Worm (Caenorhabditis elegans) whole organism, L1 larva: ENCODE measurements around the gene scav-5.
A peak's percentile ranks its signal among the peaks of the same experiment; 100 is the strongest.

Experiments used
- blmp-1 ChIP-seq: fragments of 150-350 bp; optimal IDR thresholded peaks from 2 replicates; lab custom pipeline; 2014; ENCODE audit warnings: missing biosample characterization, missing genetic modification characterization
- ceh-8 ChIP-seq: fragments of 200-800 bp; sonication (Bioruptor generic); optimal IDR thresholded peaks from 2 replicates; lab custom pipeline; 2018; ENCODE audit warnings: mild to moderate bottlenecking, missing genetic modification characterization, moderate library complexity, missing compliant biosample characterization
- ceh-82 ChIP-seq, 3 experiments: fragments of 150-350 bp in 1 of 3; sonication (generic microtip) in 2 of 3; optimal IDR thresholded peaks; 2 replicates each; lab custom pipeline; 2014 to 2017; ENCODE audit warnings: missing biosample characterization in 3 of 3, missing genetic modification characterization in 3 of 3
- dpl-1 ChIP-seq, 3 experiments: fragments of 150-350 bp in 2 of 3; sonication (generic microtip) in 1 of 3; optimal IDR thresholded peaks; 2 replicates each; lab custom pipeline; 2014 to 2017; ENCODE audit warnings: missing biosample characterization in 3 of 3, missing genetic modification characterization in 3 of 3, missing genetic modification reagents in 3 of 3
- dsc-1 ChIP-seq: sonication (generic microtip); optimal IDR thresholded peaks from 2 replicates; lab custom pipeline; 2016; ENCODE audit warnings: mild to moderate bottlenecking, missing genetic modification characterization, missing compliant biosample characterization
- efl-1 ChIP-seq, 4 experiments: fragments of 150-350 bp; optimal IDR thresholded peaks in 3 of 4; peaks in 1 of 4; 1 replicate in 1 of 4; 2 replicates in 3 of 4; lab custom pipeline; 2014; ENCODE audit warnings: missing biosample characterization in 2 of 4, missing genetic modification characterization in 2 of 4, missing genetic modification reagents in 2 of 4
- egl-13 ChIP-seq: sonication (generic microtip); optimal IDR thresholded peaks from 2 replicates; lab custom pipeline; 2016; ENCODE audit warnings: missing genotype, missing genetic modification reagents, missing genetic modification characterization, missing compliant biosample characterization
- egl-27 ChIP-seq, 2 experiments: fragments of 150-350 bp in 1 of 2; sonication (generic microtip); optimal IDR thresholded peaks; 3 replicates each; lab custom pipeline; 2017 to 2018; ENCODE audit warnings: missing biosample characterization in 2 of 2, missing genetic modification characterization in 2 of 2, missing genetic modification reagents in 2 of 2
- elt-2 ChIP-seq: sonication (generic microtip); optimal IDR thresholded peaks from 2 replicates; lab custom pipeline; 2016; ENCODE audit warnings: missing genetic modification characterization, mild to moderate bottlenecking, inconsistent platforms, missing compliant biosample characterization, missing genetic modification reagents
- ets-5 ChIP-seq: fragments of 200-800 bp; sonication (Bioruptor generic); IDR thresholded peaks from 2 replicates; pipeline ENCODE4 v1.3.6; 2022; ENCODE audit warnings: missing genetic modification characterization, missing compliant biosample characterization
- fkh-10 ChIP-seq: sonication (generic microtip); optimal IDR thresholded peaks from 2 replicates; lab custom pipeline; 2017; ENCODE audit warnings: missing biosample characterization, missing genetic modification reagents, missing genetic modification characterization
- fkh-8 ChIP-seq: sonication (generic microtip); optimal IDR thresholded peaks from 2 replicates; lab custom pipeline; 2016; ENCODE audit warnings: mild to moderate bottlenecking, missing genetic modification characterization, missing compliant biosample characterization
- fos-1 ChIP-seq: fragments of 150-350 bp; optimal IDR thresholded peaks from 2 replicates; lab custom pipeline; 2014; ENCODE audit warnings: missing biosample characterization, missing genetic modification characterization
- hlh-17 ChIP-seq: fragments of 200-800 bp; sonication (Bioruptor generic); optimal IDR thresholded peaks from 2 replicates; lab custom pipeline; 2018; ENCODE audit warnings: missing genetic modification characterization, mild to moderate bottlenecking, missing compliant biosample characterization, moderate library complexity, borderline replicate concordance
- isw-1 ChIP-seq: fragments of 200-800 bp; sonication (Bioruptor generic); IDR thresholded peaks from 2 replicates; pipeline ENCODE4 v1.3.6; 2022; ENCODE audit warnings: missing genetic modification characterization, missing compliant biosample characterization
- jun-1 ChIP-seq: fragments of 150-350 bp; optimal IDR thresholded peaks from 2 replicates; lab custom pipeline; 2014; ENCODE audit warnings: missing biosample characterization, missing genetic modification reagents, missing genetic modification characterization
- lin-14 ChIP-seq: fragments of 200-800 bp; sonication (Bioruptor generic); optimal IDR thresholded peaks from 2 replicates; lab custom pipeline; 2018; ENCODE audit warnings: mild to moderate bottlenecking, missing genetic modification characterization, moderate library complexity, missing compliant biosample characterization
- lir-3 ChIP-seq: sonication (generic microtip); optimal IDR thresholded peaks from 2 replicates; lab custom pipeline; 2016; ENCODE audit warnings: mild to moderate bottlenecking, missing genetic modification characterization, moderate library complexity, missing compliant biosample characterization; ENCODE audit not compliant: poor library complexity
- mab-9 ChIP-seq: fragments of 200-800 bp; sonication (Bioruptor generic); IDR thresholded peaks from 2 replicates; pipeline ENCODE4 v1.3.6; 2022; ENCODE audit warnings: missing genetic modification reagents, missing genetic modification characterization, missing compliant biosample characterization
- mef-2 ChIP-seq: fragments of 150-350 bp; optimal IDR thresholded peaks from 2 replicates; lab custom pipeline; 2014; ENCODE audit warnings: missing biosample characterization, missing genetic modification characterization
- nhr-237 ChIP-seq: fragments of 150-350 bp; optimal IDR thresholded peaks from 2 replicates; lab custom pipeline; 2014; ENCODE audit warnings: missing biosample characterization, missing genetic modification characterization
- pax-3 ChIP-seq: fragments of 200-800 bp; sonication (Bioruptor generic); optimal IDR thresholded peaks from 2 replicates; lab custom pipeline; 2018; ENCODE audit warnings: mild to moderate bottlenecking, missing genetic modification characterization, moderate library complexity, missing compliant biosample characterization
- rnt-1 ChIP-seq: sonication (generic microtip); optimal IDR thresholded peaks from 2 replicates; lab custom pipeline; 2016; ENCODE audit warnings: mild to moderate bottlenecking, missing genetic modification characterization, moderate library complexity, missing compliant biosample characterization
- snpc-4 ChIP-seq: fragments of 150-350 bp; optimal IDR thresholded peaks from 2 replicates; lab custom pipeline; 2014; ENCODE audit warnings: missing biosample characterization, missing genetic modification characterization
- snu-23 ChIP-seq: sonication (generic microtip); optimal IDR thresholded peaks from 2 replicates; lab custom pipeline; 2016; ENCODE audit warnings: missing genetic modification characterization, missing compliant biosample characterization
- sox-4 ChIP-seq: sonication (generic microtip); optimal IDR thresholded peaks from 2 replicates; lab custom pipeline; 2016; ENCODE audit warnings: missing genetic modification characterization, missing compliant biosample characterization
- sptf-1 ChIP-seq: fragments of 150-350 bp; optimal IDR thresholded peaks from 2 replicates; lab custom pipeline; 2014; ENCODE audit warnings: missing biosample characterization, missing genetic modification characterization
- sup-37 ChIP-seq: fragments of 200-800 bp; sonication (Bioruptor generic); optimal IDR thresholded peaks from 2 replicates; lab custom pipeline; 2018; ENCODE audit warnings: mild to moderate bottlenecking, missing genetic modification characterization, missing compliant biosample characterization
- unc-130 ChIP-seq: fragments of 150-350 bp; optimal IDR thresholded peaks from 2 replicates; lab custom pipeline; 2017; ENCODE audit warnings: missing biosample characterization, missing genetic modification characterization, inconsistent platforms
- unc-86 ChIP-seq: sonication (generic microtip); optimal IDR thresholded peaks from 2 replicates; lab custom pipeline; 2016; ENCODE audit warnings: missing genetic modification characterization, missing compliant biosample characterization
- vab-15 ChIP-seq: sonication (generic microtip); optimal IDR thresholded peaks from 2 replicates; lab custom pipeline; 2017; ENCODE audit warnings: missing genotype, mild to moderate bottlenecking, missing genetic modification characterization, missing compliant biosample characterization
- xbp-1 ChIP-seq: sonication (generic microtip); optimal IDR thresholded peaks from 2 replicates; lab custom pipeline; 2016; ENCODE audit warnings: missing genetic modification characterization, missing compliant biosample characterization
- zip-4 ChIP-seq: fragments of 200-800 bp; sonication (Bioruptor generic); optimal IDR thresholded peaks from 2 replicates; lab custom pipeline; 2018; ENCODE audit warnings: mild to moderate bottlenecking, missing genetic modification characterization, moderate library complexity, missing compliant biosample characterization

Gene scav-5

DNA sequence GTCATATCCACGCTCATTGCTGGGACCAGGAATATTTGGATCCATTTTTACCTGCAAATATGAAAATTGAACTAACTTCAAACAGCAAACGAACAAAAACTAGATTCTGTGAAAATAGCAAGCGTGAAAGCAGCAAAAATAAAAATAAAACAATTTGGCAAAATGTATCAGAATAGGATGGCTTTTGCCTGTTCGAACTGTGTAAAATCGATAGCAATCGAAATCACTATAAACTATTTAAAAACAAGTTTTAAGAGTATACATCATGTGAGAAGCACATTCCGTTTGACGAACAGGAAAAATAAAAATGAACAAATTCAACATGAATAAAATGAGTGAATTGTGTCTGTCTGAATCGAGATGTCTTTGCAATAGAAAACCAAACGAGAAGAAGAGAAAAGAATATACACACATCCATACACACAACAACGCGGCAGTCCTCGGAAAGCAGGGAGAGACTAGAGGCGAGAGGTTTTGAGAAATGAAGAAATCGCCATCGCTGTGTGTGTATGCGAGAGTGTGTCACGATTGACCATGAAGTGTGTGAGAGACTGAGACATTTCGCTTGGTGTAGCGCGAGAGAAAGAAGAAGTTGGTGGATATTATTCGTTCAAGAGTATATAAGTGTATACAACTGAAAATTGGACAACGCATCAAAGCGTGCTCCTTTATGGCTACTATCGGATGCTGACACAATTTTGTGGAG, 41.4 kb downstream of the scav-5 start, which contains the start of gene phf-34 (continued):
- no peak for TF ChIP-seq zip-4 (GFP tag; lab: Kevin White, UChicago)
- peak; percentile 26 for TF ChIP-seq xbp-1 (tag; lab: Kevin White, UChicago)
- TF ChIP-seq sup-37 (GFP tag; lab: Kevin White, UChicago) = no peak
- TF ChIP-seq egl-27 (tag; optimal IDR thresholded peaks at IDR 0.05; lab: Kevin White, UChicago) = no peak
- TF ChIP-seq dsc-1 (tag; lab: Kevin White, UChicago) = peak; percentile 9
- TF ChIP-seq isw-1 (GFP tag; lab: Robert Waterston, UW) = no peak
- peak; percentile 1 for TF ChIP-seq jun-1 (tag; lab: Kevin White, UChicago)
- TF ChIP-seq ceh-8 = no peak
- no peak for TF ChIP-seq mab-9 (GFP tag; lab: Robert Waterston, UW)
- peak; percentile 13 for TF ChIP-seq egl-13 (tag; lab: Kevin White, UChicago)
- no peak for TF ChIP-seq pax-3 (tag; lab: Kevin White, UChicago)
- no peak for TF ChIP-seq lir-3
- TF ChIP-seq snu-23 (GFP tag; lab: Kevin White, UChicago) = peak; percentile 72
- TF ChIP-seq lin-14 (GFP tag; lab: Kevin White, UChicago) = peak; percentile 88
- peak; percentile 63 for TF ChIP-seq fkh-8 (tag; lab: Kevin White, UChicago)
- TF ChIP-seq vab-15 = no peak
- no peak for TF ChIP-seq mef-2 (tag; lab: Kevin White, UChicago)
- TF ChIP-seq fos-1 (tag; lab: Kevin White, UChicago) = no peak
- peak; percentile 32 for TF ChIP-seq snpc-4 (tag; lab: Kevin White, UChicago)
- TF ChIP-seq elt-2 = no peak
- no peak for TF ChIP-seq sptf-1
- peak in 1 of 3 experiments; percentile 25 for TF ChIP-seq dpl-1 (GFP tag; optimal IDR thresholded peaks at IDR 0.05; lab: Kevin White, UChicago)
- TF ChIP-seq, all 84 proteins: peak for 25

DNA sequence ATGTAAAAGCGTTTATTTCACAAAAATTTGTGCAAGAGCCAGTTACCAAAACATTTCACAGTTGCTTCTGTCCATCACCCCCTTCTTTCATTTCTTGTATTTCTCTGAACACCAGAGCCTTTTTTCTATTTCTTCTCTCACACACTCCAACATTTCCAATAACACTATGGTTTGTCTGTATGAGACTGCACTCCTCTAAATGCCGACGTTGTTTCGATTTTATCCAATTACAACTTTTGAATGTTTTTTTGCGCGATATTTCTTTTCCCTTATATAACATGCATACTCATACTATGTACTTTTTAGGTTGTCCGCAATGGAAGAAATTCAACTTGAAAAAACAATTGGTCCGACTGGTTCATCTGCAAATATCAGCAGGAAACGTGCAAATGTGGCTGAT, 47.7 kb downstream of the scav-5 start, which contains the start of gene F21G4.5:
F21G4.5 (plus strand) TSS at position 301 of the 400 bp plus-strand sequence.
- TF ChIP-seq ets-5 (GFP tag; lab: Robert Waterston, UW) = no peak
- TF ChIP-seq nhr-237 (tag; lab: Kevin White, UChicago) = no peak
- TF ChIP-seq ceh-82 (tag; optimal IDR thresholded peaks at IDR 0.05; lab: Kevin White, UChicago) = no peak
- TF ChIP-seq mab-9 (GFP tag; lab: Robert Waterston, UW) = no peak
- TF ChIP-seq rnt-1 (tag; lab: Kevin White, UChicago) = no peak
- TF ChIP-seq fkh-8 (tag; lab: Kevin White, UChicago) = no peak
- TF ChIP-seq elt-2 = no peak
- no peak for TF ChIP-seq fkh-10 (GFP tag; lab: Kevin White, UChicago)
- TF ChIP-seq unc-86 = no peak
- TF ChIP-seq efl-1 (optimal IDR thresholded peaks at IDR 0.05; lab: Kevin White, UChicago) = no peak
- TF ChIP-seq efl-1 (GFP tag; optimal IDR thresholded peaks at IDR 0.05 in 1 of 2; lab: Kevin White, UChicago) = no peak
- no peak for TF ChIP-seq blmp-1 (tag; lab: Kevin White, UChicago)
- no peak for TF ChIP-seq sox-4 (tag; lab: Kevin White, UChicago)
- TF ChIP-seq hlh-17 (GFP tag; lab: Kevin White, UChicago) = no peak
- no peak for TF ChIP-seq zip-4 (GFP tag; lab: Kevin White, UChicago)
- no peak for TF ChIP-seq xbp-1 (tag; lab: Kevin White, UChicago)
- TF ChIP-seq unc-130 = no peak
